Fruit fly (Drosophila melanogaster) whole organism, embryonic: ENCODE data around the gene CG15390.

ENCODE experiments used
- CG10959 ChIP-seq: fragments of 200-800 bp; sonication (Bioruptor generic); IDR thresholded peaks from 2 replicates; pipeline ENCODE4 v1.3.6; 2022; ENCODE audit warnings: missing biosample characterization, missing genetic modification characterization
- CG12104 ChIP-seq: fragments of 200-800 bp; sonication (Bioruptor generic); optimal IDR thresholded peaks from 3 replicates; lab custom pipeline; 2016; ENCODE audit warnings: missing biosample characterization, missing genetic modification characterization
- CG14710 ChIP-seq: fragments of 200-800 bp; sonication (Bioruptor generic); optimal IDR thresholded peaks from 3 replicates; lab custom pipeline; 2019; ENCODE audit warnings: missing biosample characterization, mild to moderate bottlenecking, missing genetic modification characterization, moderate library complexity
- CG14860 ChIP-seq: fragments of 200-800 bp; sonication (Bioruptor generic); IDR thresholded peaks from 3 replicates; pipeline ENCODE4 v1.3.6; 2022; ENCODE audit warnings: missing biosample characterization, missing genetic modification characterization; ENCODE audit not compliant: partially characterized antibody
- CG16813 ChIP-seq: fragments of 200-800 bp; sonication (Bioruptor generic); IDR thresholded peaks from 3 replicates; pipeline ENCODE4 v1.3.6; 2022; ENCODE audit warnings: missing biosample characterization, missing genetic modification characterization; ENCODE audit not compliant: partially characterized antibody
- CG17802 ChIP-seq: fragments of 200-800 bp; sonication (Bioruptor generic); optimal IDR thresholded peaks from 2 replicates; lab custom pipeline; 2018; ENCODE audit warnings: missing biosample characterization, mild to moderate bottlenecking, missing genetic modification characterization, moderate library complexity
- CG1832 ChIP-seq: fragments of 200-800 bp; sonication (Bioruptor generic); optimal IDR thresholded peaks from 2 replicates; lab custom pipeline; 2017; ENCODE audit warnings: missing biosample characterization, mild to moderate bottlenecking, missing genetic modification characterization, inconsistent platforms
- CG2875 ChIP-seq: fragments of 200-800 bp; sonication (Bioruptor generic); optimal IDR thresholded peaks from 2 replicates; lab custom pipeline; 2017; ENCODE audit warnings: missing biosample characterization, mild to moderate bottlenecking, missing genetic modification characterization, missing genetic modification reagents
- CG31224 ChIP-seq: fragments of 200-800 bp; sonication (Bioruptor generic); IDR thresholded peaks from 2 replicates; pipeline ENCODE4 v1.3.6; 2022; ENCODE audit warnings: missing biosample characterization, missing genetic modification characterization
- CG32772 ChIP-seq: fragments of 200-800 bp; sonication (Bioruptor generic); IDR thresholded peaks from 2 replicates; pipeline ENCODE4 v1.3.6; 2022; ENCODE audit warnings: missing biosample characterization, missing genetic modification characterization
- CG3407 ChIP-seq: fragments of 200-800 bp; sonication (Bioruptor generic); optimal IDR thresholded peaks from 2 replicates; lab custom pipeline; 2018; ENCODE audit warnings: missing biosample characterization, mild to moderate bottlenecking, missing genetic modification characterization
- CG34422 ChIP-seq: fragments of 200-800 bp; sonication (Bioruptor generic); IDR thresholded peaks from 3 replicates; pipeline ENCODE4 v1.3.6; 2022; ENCODE audit warnings: missing biosample characterization, missing genetic modification characterization
- CG4854 ChIP-seq: fragments of 200-800 bp; sonication (Bioruptor generic); optimal IDR thresholded peaks from 2 replicates; lab custom pipeline; 2016; ENCODE audit warnings: missing biosample characterization, missing genetic modification characterization, inconsistent platforms
- CG5180 ChIP-seq: fragments of 200-800 bp; sonication (Bioruptor generic); optimal IDR thresholded peaks from 3 replicates; lab custom pipeline; 2017; ENCODE audit warnings: missing biosample characterization, missing genetic modification characterization, mild to moderate bottlenecking, moderate library complexity, missing genetic modification reagents
- CG7745 ChIP-seq: fragments of 200-800 bp; sonication (Bioruptor generic); optimal IDR thresholded peaks from 2 replicates; lab custom pipeline; 2018; ENCODE audit warnings: missing biosample characterization, mild to moderate bottlenecking, missing genetic modification characterization, moderate library complexity
- CG8944 ChIP-seq: fragments of 200-800 bp; sonication (Bioruptor generic); optimal IDR thresholded peaks from 3 replicates; lab custom pipeline; 2016; ENCODE audit warnings: missing biosample characterization, missing genetic modification characterization
- CG9437 ChIP-seq: fragments of 200-800 bp; sonication (Bioruptor generic); optimal IDR thresholded peaks from 2 replicates; lab custom pipeline; 2018; ENCODE audit warnings: missing biosample characterization, mild to moderate bottlenecking, missing genetic modification characterization
- Dfd ChIP-seq, 2 experiments: fragments of >200 bp; optimal IDR thresholded peaks; 2 replicates each; lab custom pipeline; 2017; ENCODE audit warnings: missing biosample characterization in 2 of 2, missing genetic modification characterization in 2 of 2
- Doc3 ChIP-seq: fragments of 200-800 bp; sonication (Bioruptor generic); IDR thresholded peaks from 3 replicates; pipeline ENCODE4 v1.3.6; 2022; ENCODE audit warnings: missing biosample characterization, missing genetic modification characterization; ENCODE audit not compliant: partially characterized antibody
- Dp ChIP-seq: fragments of 200-800 bp; sonication (Bioruptor generic); optimal IDR thresholded peaks from 2 replicates; lab custom pipeline; 2018; ENCODE audit warnings: missing biosample characterization, mild to moderate bottlenecking, missing genetic modification characterization, moderate library complexity
- Drgx ChIP-seq: fragments of 200-800 bp; sonication (Bioruptor generic); IDR thresholded peaks from 2 replicates; pipeline ENCODE4 v1.3.6; 2022; ENCODE audit warnings: missing biosample characterization, missing genetic modification characterization
- HLH3B ChIP-seq: fragments of 200-800 bp; sonication (Bioruptor generic); IDR thresholded peaks from 2 replicates; pipeline ENCODE4 v1.3.6; 2022; ENCODE audit warnings: missing biosample characterization, missing genetic modification characterization
- Hr51 ChIP-seq, 2 experiments: fragments of 200-800 bp; sonication (Bioruptor generic); optimal IDR thresholded peaks; 2 replicates in 1 of 2; 3 replicates in 1 of 2; lab custom pipeline; 2016 to 2018; ENCODE audit warnings: missing biosample characterization in 2 of 2, missing genetic modification characterization in 2 of 2, mild to moderate bottlenecking in 1 of 2, moderate library complexity in 1 of 2
- Lim3 ChIP-seq: fragments of 200-800 bp; sonication (Bioruptor generic); IDR thresholded peaks from 2 replicates; pipeline ENCODE4 v1.3.6; 2022; ENCODE audit warnings: missing biosample characterization, missing genetic modification characterization
- Mad ChIP-seq: fragments of 200-800 bp; sonication (Bioruptor generic); optimal IDR thresholded peaks from 2 replicates; lab custom pipeline; 2016; ENCODE audit warnings: missing biosample characterization, missing genetic modification characterization
- Ravus ChIP-seq: fragments of 200-800 bp; sonication (Bioruptor generic); IDR thresholded peaks from 2 replicates; pipeline ENCODE4 v1.3.6; 2022; ENCODE audit warnings: missing biosample characterization, missing genetic modification characterization
- Rx ChIP-seq: fragments of 200-800 bp; sonication (Bioruptor generic); IDR thresholded peaks from 2 replicates; pipeline ENCODE4 v1.3.6; 2022; ENCODE audit warnings: missing biosample characterization, missing genetic modification characterization
- Sox100B ChIP-seq: fragments of 200-800 bp; sonication (Bioruptor generic); optimal IDR thresholded peaks from 3 replicates; lab custom pipeline; 2018; ENCODE audit warnings: missing biosample characterization, mild to moderate bottlenecking, missing genetic modification characterization
- Usf ChIP-seq: fragments of 200-800 bp; sonication (Bioruptor generic); optimal IDR thresholded peaks from 2 replicates; lab custom pipeline; 2017; ENCODE audit warnings: missing genotype, missing biosample characterization, missing genetic modification characterization
- ara ChIP-seq: fragments of 200-800 bp; sonication (Bioruptor generic); IDR thresholded peaks from 2 replicates; pipeline ENCODE4 v1.3.6; 2022; ENCODE audit warnings: missing biosample characterization, missing genetic modification characterization
- az2 ChIP-seq: fragments of 200-800 bp; sonication (Bioruptor generic); optimal IDR thresholded peaks from 3 replicates; lab custom pipeline; 2016; ENCODE audit warnings: missing biosample characterization, missing genetic modification characterization
- bcd ChIP-seq: fragments of 200-800 bp; sonication (Bioruptor generic); optimal IDR thresholded peaks from 2 replicates; lab custom pipeline; 2017; ENCODE audit warnings: missing biosample characterization, mild to moderate bottlenecking, missing genetic modification characterization
- br ChIP-seq: fragments of >200 bp; optimal IDR thresholded peaks from 2 replicates; lab custom pipeline; 2017
- cas ChIP-seq: fragments of 200-800 bp; sonication (Bioruptor generic); IDR thresholded peaks from 2 replicates; pipeline ENCODE4 v1.3.6; 2022; ENCODE audit warnings: missing biosample characterization, missing genetic modification characterization
- cato ChIP-seq: fragments of 200-800 bp; sonication (Bioruptor generic); optimal IDR thresholded peaks from 2 replicates; lab custom pipeline; 2016; ENCODE audit warnings: missing biosample characterization, missing genetic modification characterization, borderline replicate concordance
- ems ChIP-seq: fragments of 200-800 bp; sonication (Bioruptor generic); optimal IDR thresholded peaks from 3 replicates; lab custom pipeline; 2016; ENCODE audit warnings: missing biosample characterization, missing genetic modification characterization
- gsb-n ChIP-seq: fragments of 200-800 bp; sonication (Bioruptor generic); optimal IDR thresholded peaks from 3 replicates; lab custom pipeline; 2018; ENCODE audit warnings: missing biosample characterization, mild to moderate bottlenecking, missing genetic modification characterization
- h ChIP-seq: fragments of >200 bp; optimal IDR thresholded peaks from 2 replicates; lab custom pipeline; 2017
- lilli ChIP-seq: fragments of 200-800 bp; sonication (Bioruptor generic); optimal IDR thresholded peaks from 3 replicates; lab custom pipeline; 2016; ENCODE audit warnings: missing biosample characterization, missing genetic modification characterization
- maf-S ChIP-seq: fragments of 200-800 bp; sonication (Bioruptor generic); optimal IDR thresholded peaks from 2 replicates; lab custom pipeline; 2016; ENCODE audit warnings: missing biosample characterization, missing genetic modification characterization
- mam ChIP-seq: fragments of 200-800 bp; sonication (Bioruptor generic); optimal IDR thresholded peaks from 3 replicates; lab custom pipeline; 2016; ENCODE audit warnings: missing biosample characterization, missing genetic modification characterization
- pita ChIP-seq: fragments of 200-800 bp; sonication (Bioruptor generic); optimal IDR thresholded peaks from 2 replicates; lab custom pipeline; 2017; ENCODE audit warnings: missing biosample characterization, mild to moderate bottlenecking, missing genetic modification characterization
- prd ChIP-seq, 3 experiments: fragments of >200 bp in 2 of 3; fragments of 200-800 bp in 1 of 3; sonication (Bioruptor generic) in 1 of 3; optimal IDR thresholded peaks in 2 of 3; IDR thresholded peaks in 1 of 3; 2 replicates in 2 of 3; 3 replicates in 1 of 3; pipeline versions ENCODE4 v1.3.6 to Lab custom; 2017 to 2022; ENCODE audit warnings: missing biosample characterization in 1 of 3, missing genetic modification characterization in 1 of 3
- ro ChIP-seq: fragments of 200-800 bp; sonication (Bioruptor generic); IDR thresholded peaks from 2 replicates; pipeline ENCODE4 v1.3.6; 2022; ENCODE audit warnings: missing biosample characterization, missing genetic modification characterization
- sc ChIP-seq, 3 experiments: fragments of >200 bp in 2 of 3; fragments of 200-800 bp in 1 of 3; sonication (Bioruptor generic) in 1 of 3; optimal IDR thresholded peaks; 2 replicates in 2 of 3; 3 replicates in 1 of 3; lab custom pipeline; 2017; ENCODE audit warnings: mild to moderate bottlenecking in 1 of 3, missing biosample characterization in 1 of 3, missing genetic modification characterization in 1 of 3, missing genetic modification reagents in 1 of 3
- schlank ChIP-seq: fragments of 200-800 bp; sonication (Bioruptor generic); optimal IDR thresholded peaks from 2 replicates; lab custom pipeline; 2018; ENCODE audit warnings: missing biosample characterization, mild to moderate bottlenecking, missing genetic modification characterization
- slou ChIP-seq: fragments of 200-800 bp; sonication (Bioruptor generic); optimal IDR thresholded peaks from 3 replicates; lab custom pipeline; 2016; ENCODE audit warnings: missing biosample characterization, missing genetic modification characterization
- tgo ChIP-seq: fragments of 200-800 bp; sonication (Bioruptor generic); IDR thresholded peaks from 3 replicates; pipeline ENCODE4 v1.3.6; 2022; ENCODE audit warnings: missing biosample characterization, missing genetic modification characterization
- tio ChIP-seq: fragments of 200-800 bp; sonication (Bioruptor generic); optimal IDR thresholded peaks from 2 replicates; lab custom pipeline; 2017; ENCODE audit warnings: missing biosample characterization, missing genetic modification characterization, inconsistent platforms
- trh ChIP-seq: fragments of 200-800 bp; sonication (Bioruptor generic); optimal IDR thresholded peaks from 2 replicates; lab custom pipeline; 2016; ENCODE audit warnings: missing biosample characterization, missing genetic modification characterization
- tup ChIP-seq: fragments of 200-800 bp; sonication (Bioruptor generic); optimal IDR thresholded peaks from 2 replicates; lab custom pipeline; 2016; ENCODE audit warnings: missing biosample characterization, mild to moderate bottlenecking, missing genetic modification characterization, moderate library complexity

Gene CG15390

DNA sequence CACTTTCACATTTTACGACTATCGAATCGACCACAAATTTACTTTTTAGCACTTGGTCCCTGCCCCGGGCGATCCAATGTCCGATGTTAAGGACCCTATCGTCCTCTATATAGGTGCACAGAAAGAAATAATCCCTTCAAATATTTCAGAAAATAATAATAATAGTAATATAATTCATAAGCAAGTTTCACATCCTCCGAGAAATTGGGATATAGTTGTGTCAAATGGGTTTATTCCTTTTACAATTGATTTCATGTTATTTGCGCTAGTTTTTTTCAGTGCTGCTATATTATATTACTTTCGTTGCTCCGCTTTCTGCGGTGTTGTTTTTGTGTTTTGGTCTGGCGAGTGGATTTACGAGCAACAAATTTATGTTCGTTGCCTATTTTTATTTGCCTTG, 26.0 kb upstream of the CG15390 start (continued):
- TF ChIP-seq CG10959 (no peak), CG16813 (GFP tag; lab: Robert Waterston, UW) (no peak), CG12104 (GFP tag; lab: Kevin White, UChicago) (no peak), CG17802 (tag; lab: Kevin White, UChicago) (no peak), h (no peak), CG1832 (GFP tag; lab: Kevin White, UChicago) (no peak), gsb-n (tag; lab: Kevin White, UChicago) (no peak), sc (optimal IDR thresholded peaks at IDR 0.05; lab: Kevin White, UChicago) (no peak), sc (GFP tag; optimal IDR thresholded peaks at IDR 0.05; lab: Kevin White, UChicago) (no peak), bcd (GFP tag; lab: Kevin White, UChicago) (peak; percentile 38), schlank (tag; lab: Kevin White, UChicago) (no peak), CG14860 (no peak), CG34422 (no peak), Hr51 (GFP tag; optimal IDR thresholded peaks at IDR 0.05; lab: Kevin White, UChicago) (peak in 1 of 2 experiments; percentile 60), cato (GFP tag; lab: Kevin White, UChicago) (no peak), lilli (GFP tag; lab: Kevin White, UChicago) (peak; percentile 45), Usf (GFP tag; lab: Kevin White, UChicago) (no peak), slou (GFP tag; lab: Kevin White, UChicago) (no peak), CG5180 (GFP tag; lab: Kevin White, UChicago) (no peak), maf-S (GFP tag; lab: Kevin White, UChicago) (no peak), cas (GFP tag; lab: Robert Waterston, UW) (no peak), CG2875 (no peak), Sox100B (GFP tag; lab: Kevin White, UChicago) (no peak), CG8944 (GFP tag; lab: Kevin White, UChicago) (no peak), CG3407 (no peak), CG14710 (tag; lab: Kevin White, UChicago) (no peak), Lim3 (GFP tag; lab: Robert Waterston, UW) (no peak), tio (GFP tag; lab: Kevin White, UChicago) (peak; percentile 10), Mad (GFP tag; lab: Kevin White, UChicago) (no peak), Dfd (GFP tag; optimal IDR thresholded peaks at IDR 0.05; lab: Kevin White, UChicago) (no peak), Doc3 (GFP tag; lab: Robert Waterston, UW) (no peak), trh (GFP tag; lab: Kevin White, UChicago) (no peak), ara (GFP tag; lab: Robert Waterston, UW) (0 out of 2 replicates have a peak, but pooled peaks have one; percentile 7), Dp (no peak), Rx (GFP tag; lab: Robert Waterston, UW) (no peak), pita (GFP tag; lab: Kevin White, UChicago) (no peak), Drgx (no peak), ems (no peak), tup (no peak), CG9437 (GFP tag; lab: Kevin White, UChicago) (no peak), az2 (peak; percentile 6), Ravus (GFP tag; lab: Robert Waterston, UW) (no peak), br (lab: Kevin White, UChicago) (no peak), CG31224 (GFP tag; lab: Robert Waterston, UW) (no peak), HLH3B (GFP tag; lab: Robert Waterston, UW) (no peak), CG7745 (no peak), tgo (GFP tag; lab: Robert Waterston, UW) (peak; percentile 41; the same call in 1 of the 3 replicates), ro (GFP tag; lab: Robert Waterston, UW) (no peak), CG32772 (GFP tag; lab: Robert Waterston, UW) (no peak), prd (optimal IDR thresholded peaks at IDR 0.05; lab: Kevin White, UChicago) (no peak), prd (GFP tag; IDR thresholded peaks at IDR 0.05; lab: Robert Waterston, UW) (peak; percentile 56; the same call in 2 of the 3 replicates), mam (no peak), CG4854 (GFP tag; lab: Kevin White, UChicago) (no peak)
